Worm (Caenorhabditis elegans): ENCODE results near the gene Y54G11A.17.

Y54G11A.17 gene

ce11 chrII:14365182-14365751 is 16.1 kb upstream of the Y54G11A.17 start, which contains the start of gene imb-2 (continued):
- TF ChIP-seq dsc-1 (tag; optimal IDR thresholded peaks at IDR 0.05) (peak; percentile 34), pag-3 (tag; optimal IDR thresholded peaks at IDR 0.05; ENCODE audit: borderline replicate concordance, insufficient read depth) (no peak), ceh-90 (tag; optimal IDR thresholded peaks at IDR 0.05) (no peak), fkh-10 (GFP tag; optimal IDR thresholded peaks at IDR 0.05) (peak; percentile 5), mef-2 (tag; optimal IDR thresholded peaks at IDR 0.05) (no peak), ztf-11 (tag; optimal IDR thresholded peaks at IDR 0.05) (no peak), Y116A8C.19 (tag; optimal IDR thresholded peaks at IDR 0.05; ENCODE audit: borderline replicate concordance) (no peak), unc-62 (GFP tag; optimal IDR thresholded peaks at IDR 0.05) (no peak), lin-39 (tag; optimal IDR thresholded peaks at IDR 0.05) (no peak), unc-86 (tag; optimal IDR thresholded peaks at IDR 0.05) (peak; percentile 33), ceh-8 (GFP tag; optimal IDR thresholded peaks at IDR 0.05) (no peak), C34B4.2 (tag; optimal IDR thresholded peaks at IDR 0.05) (no peak), nhr-28 (tag; optimal IDR thresholded peaks at IDR 0.05) (no peak), nhr-11 (tag; optimal IDR thresholded peaks at IDR 0.05) (no peak), lin-35 (GFP tag; optimal IDR thresholded peaks at IDR 0.05) (peak; percentile 75 to 82), egl-13 (tag; optimal IDR thresholded peaks at IDR 0.05) (no peak), ceh-88 (GFP tag; IDR thresholded peaks at IDR 0.05) (no peak), mab-9 (GFP tag; IDR thresholded peaks at IDR 0.05) (no peak), alr-1 (tag; optimal IDR thresholded peaks at IDR 0.05; ENCODE audit: borderline replicate concordance) (no peak), nhr-71 (tag; optimal IDR thresholded peaks at IDR 0.05) (peak; percentile 73), snu-23 (GFP tag; optimal IDR thresholded peaks at IDR 0.05) (peak; percentile 46), mep-1 (tag; optimal IDR thresholded peaks at IDR 0.05) (no peak), C16A3.4 (tag; optimal IDR thresholded peaks at IDR 0.05) (peak; percentile 51), blmp-1 (tag; optimal IDR thresholded peaks at IDR 0.05) (no peak), ama-1 (optimal IDR thresholded peaks at IDR 0.05) (no peak), hpl-2 (GFP tag; optimal IDR thresholded peaks at IDR 0.05) (no peak), unc-130 (tag; optimal IDR thresholded peaks at IDR 0.05) (no peak), swsn-7 (tag; optimal IDR thresholded peaks at IDR 0.05) (peak; percentile 45), nhr-237 (tag; optimal IDR thresholded peaks at IDR 0.05) (no peak), nhr-19 (GFP tag; conservative IDR thresholded peaks at IDR 0.05) (no peak), isw-1 (GFP tag; IDR thresholded peaks at IDR 0.05) (peak; percentile 9; the same call in 1 of the 2 replicates), efl-3 (GFP tag; optimal IDR thresholded peaks at IDR 0.05) (no peak), sox-4 (tag; optimal IDR thresholded peaks at IDR 0.05) (no peak), nhr-85 (tag) (peak; percentile 19), tbx-2 (tag; optimal IDR thresholded peaks at IDR 0.05) (peak; percentile 4), nhr-84 (tag; optimal IDR thresholded peaks at IDR 0.05) (no peak), ceh-82 (tag; optimal IDR thresholded peaks at IDR 0.05) (peak in 1 of 3 experiments; percentile 62), hlh-17 (GFP tag; optimal IDR thresholded peaks at IDR 0.05; ENCODE audit: borderline replicate concordance) (no peak), elt-2 (tag; optimal IDR thresholded peaks at IDR 0.05) (no peak), ets-5 (GFP tag; IDR thresholded peaks at IDR 0.05) (no peak), aha-1 (tag; optimal IDR thresholded peaks at IDR 0.05) (no peak), fos-1 (tag; optimal IDR thresholded peaks at IDR 0.05) (no peak), ztf-4 (tag; optimal IDR thresholded peaks at IDR 0.05) (no peak), unc-30 (tag; optimal IDR thresholded peaks at IDR 0.05) (no peak), nhr-47 (tag; optimal IDR thresholded peaks at IDR 0.05) (peak; percentile 46), xbp-1 (tag; optimal IDR thresholded peaks at IDR 0.05) (peak; percentile 9), unc-98 (GFP tag; IDR thresholded peaks at IDR 0.05) (no peak), nhr-90 (tag; optimal IDR thresholded peaks at IDR 0.05; ENCODE audit: poor library complexity) (no peak)

Measured in whole organism, L1 larva.